Worm (Caenorhabditis elegans) whole organism, L3 larva: ENCODE results near the gene ZK632.14.
A peak's percentile ranks its signal among the peaks of the same experiment; 100 is the strongest.

ENCODE experiments used
- daf-12 ChIP-seq: fragments of 150-350 bp; optimal IDR thresholded peaks from 2 replicates; lab custom pipeline; 2014; ENCODE audit warnings: missing biosample characterization, missing genetic modification reagents, missing genetic modification characterization
- egl-27 ChIP-seq: sonication (generic microtip); optimal IDR thresholded peaks from 4 replicates; lab custom pipeline; 2017; ENCODE audit warnings: missing biosample characterization, missing genetic modification reagents, missing genetic modification characterization
- elt-1 ChIP-seq: fragments of 150-350 bp; optimal IDR thresholded peaks from 2 replicates; lab custom pipeline; 2014; ENCODE audit warnings: missing biosample characterization, missing genetic modification characterization
- fos-1 ChIP-seq: fragments of 150-350 bp; optimal IDR thresholded peaks from 2 replicates; lab custom pipeline; 2014; ENCODE audit warnings: missing biosample characterization, missing genetic modification characterization
- jun-1 ChIP-seq: fragments of 150-350 bp; optimal IDR thresholded peaks from 2 replicates; lab custom pipeline; 2014; ENCODE audit warnings: missing biosample characterization, missing genetic modification reagents, missing genetic modification characterization
- lin-15B ChIP-seq: fragments of 150-350 bp; optimal IDR thresholded peaks from 2 replicates; lab custom pipeline; 2014; ENCODE audit warnings: missing biosample characterization, missing genetic modification characterization
- lin-39 ChIP-seq: fragments of 150-350 bp; optimal IDR thresholded peaks from 2 replicates; lab custom pipeline; 2018; ENCODE audit warnings: missing biosample characterization, missing genetic modification reagents, missing genetic modification characterization
- nfya-1 ChIP-seq: sonication (generic microtip); optimal IDR thresholded peaks from 2 replicates; lab custom pipeline; 2017; ENCODE audit warnings: missing genetic modification characterization, mild to moderate bottlenecking, missing compliant biosample characterization, antibody characterized with exemption, moderate library complexity; ENCODE audit not compliant: insufficient read depth
- nhr-77 ChIP-seq: fragments of 150-350 bp; optimal IDR thresholded peaks from 2 replicates; lab custom pipeline; 2014; ENCODE audit warnings: missing biosample characterization, missing genetic modification characterization
- skn-1 ChIP-seq: fragments of 150-350 bp; optimal IDR thresholded peaks from 2 replicates; lab custom pipeline; 2014; ENCODE audit warnings: missing biosample characterization, missing genetic modification characterization
- snpc-4 ChIP-seq: fragments of 150-350 bp; optimal IDR thresholded peaks from 2 replicates; lab custom pipeline; 2014; ENCODE audit warnings: missing biosample characterization, missing genetic modification characterization
- ztf-4 ChIP-seq: fragments of 150-350 bp; optimal IDR thresholded peaks from 2 replicates; lab custom pipeline; 2014; ENCODE audit warnings: missing biosample characterization, missing genetic modification characterization

DNA sequence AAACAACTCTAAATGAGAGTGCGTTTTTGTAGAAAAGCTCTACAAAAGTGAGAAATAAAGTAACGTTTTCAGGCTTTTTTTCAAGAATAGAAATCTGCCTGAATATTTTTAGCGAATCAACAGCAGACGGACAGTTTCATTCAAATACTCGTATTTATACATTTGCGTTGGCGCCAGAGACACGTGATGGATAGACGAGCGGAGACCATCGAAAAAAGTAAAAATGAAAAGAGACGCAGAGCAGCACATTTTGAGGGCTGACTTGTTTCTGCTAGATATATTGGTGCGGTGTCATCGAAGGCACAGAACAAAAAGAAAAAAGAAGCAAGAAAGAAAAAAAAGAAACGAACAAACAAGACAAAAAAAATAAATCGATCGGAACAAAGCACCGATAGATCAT lies 12.8 kb downstream of the ZK632.14 start:
- peak; percentile 3 for TF ChIP-seq skn-1
- TF ChIP-seq egl-27 (tag; lab: Kevin White, UChicago): no peak
- TF ChIP-seq jun-1 (tag; lab: Kevin White, UChicago): peak; percentile 62
- TF ChIP-seq lin-15B: peak; percentile 11
- no peak for TF ChIP-seq nhr-77 (tag; lab: Kevin White, UChicago)
- no peak for TF ChIP-seq elt-1
- TF ChIP-seq lin-39: peak; percentile 36
- TF ChIP-seq ztf-4: no peak
- TF ChIP-seq daf-12 (tag; lab: Kevin White, UChicago): no peak
- no peak for TF ChIP-seq fos-1 (tag; lab: Kevin White, UChicago)
- peak; percentile 16 for TF ChIP-seq snpc-4 (tag; lab: Kevin White, UChicago)
- peak; percentile 56 for TF ChIP-seq nfya-1 (tag; lab: Kevin White, UChicago)
